Worm (Caenorhabditis elegans) whole organism, early embryonic: ENCODE measurements around the gene C06C3.3.

Experiments used
- F13C5.2 ChIP-seq: sonication (generic microtip); optimal IDR thresholded peaks from 2 replicates; lab custom pipeline; 2017; ENCODE audit warnings: mild to moderate bottlenecking, missing genetic modification characterization, inconsistent platforms, missing compliant biosample characterization
- ama-1 ChIP-seq: fragments of 150-350 bp; optimal IDR thresholded peaks from 2 replicates; lab custom pipeline; 2014
- ceh-36 ChIP-seq: sonication (generic microtip); optimal IDR thresholded peaks from 2 replicates; lab custom pipeline; 2016; ENCODE audit warnings: missing genetic modification characterization, inconsistent platforms, missing compliant biosample characterization
- ets-7 ChIP-seq: sonication (generic microtip); optimal IDR thresholded peaks from 2 replicates; lab custom pipeline; 2016; ENCODE audit warnings: missing genotype, missing genetic modification characterization, missing compliant biosample characterization
- hmbx-1 ChIP-seq: sonication (generic microtip); optimal IDR thresholded peaks from 2 replicates; lab custom pipeline; 2016; ENCODE audit warnings: mild to moderate bottlenecking, missing genetic modification characterization, missing compliant biosample characterization
- hmg-4 ChIP-seq: fragments of 200-800 bp; sonication (Bioruptor generic); optimal IDR thresholded peaks from 2 replicates; lab custom pipeline; 2018; ENCODE audit warnings: mild to moderate bottlenecking, missing genetic modification characterization, missing compliant biosample characterization
- hnd-1 ChIP-seq: sonication (generic microtip); optimal IDR thresholded peaks from 2 replicates; lab custom pipeline; 2016; ENCODE audit warnings: missing genetic modification characterization, missing compliant biosample characterization
- pes-1 ChIP-seq: fragments of 200-800 bp; sonication (Bioruptor generic); IDR thresholded peaks from 2 replicates; pipeline ENCODE4 v1.3.6; 2022; ENCODE audit warnings: missing genetic modification reagents, missing genetic modification characterization, missing compliant biosample characterization
- scrt-1 ChIP-seq: fragments of 200-800 bp; sonication (Bioruptor generic); IDR thresholded peaks from 2 replicates; pipeline ENCODE4 v1.3.6; 2022; ENCODE audit warnings: missing genetic modification characterization, missing compliant biosample characterization
- sea-1 ChIP-seq: fragments of 200-800 bp; sonication (Bioruptor generic); conservative IDR thresholded peaks from 2 replicates; pipeline ENCODE4 v1.3.6; 2022; ENCODE audit warnings: missing genetic modification characterization, missing compliant biosample characterization
- tbx-11 ChIP-seq: fragments of 200-800 bp; sonication (Bioruptor generic); IDR thresholded peaks from 2 replicates; pipeline ENCODE4 v1.3.6; 2022; ENCODE audit warnings: missing genetic modification characterization, missing compliant biosample characterization
- tra-4 ChIP-seq: sonication (generic microtip); optimal IDR thresholded peaks from 2 replicates; lab custom pipeline; 2017; ENCODE audit warnings: missing genetic modification characterization, missing compliant biosample characterization

- TF ChIP-seq ama-1 (lab: Kevin White, UChicago) = no peak
- TF ChIP-seq sea-1 = no peak
- no peak for TF ChIP-seq ets-7 (tag; lab: Kevin White, UChicago)
- TF ChIP-seq tra-4 (tag; lab: Kevin White, UChicago) = no peak
- TF ChIP-seq hmg-4 (GFP tag; lab: Kevin White, UChicago) = no peak
- no peak for TF ChIP-seq hmbx-1 (tag; lab: Kevin White, UChicago)
- no peak for TF ChIP-seq ceh-36 (tag; lab: Kevin White, UChicago)
- no peak for TF ChIP-seq scrt-1 (GFP tag; lab: Robert Waterston, UW)
- TF ChIP-seq pes-1 (GFP tag; lab: Robert Waterston, UW) = no peak
- no peak for TF ChIP-seq F13C5.2 (tag; lab: Kevin White, UChicago)
- no peak for TF ChIP-seq hnd-1 (tag; lab: Kevin White, UChicago)
- TF ChIP-seq tbx-11 (GFP tag; lab: Robert Waterston, UW) = no peak
Observed at ce11 chrII:9329474-9329873, 42.8 kb downstream of the C06C3.3 start, which contains the start of gene wbp-2.
